Worm (Caenorhabditis elegans) whole organism, dauer: Measurements from ENCODE around the gene pdr-1.

ENCODE experiments used
- unc-62 ChIP-seq: sonication (generic microtip); optimal IDR thresholded peaks from 2 replicates; lab custom pipeline; 2017; ENCODE audit warnings: missing biosample characterization, missing genetic modification reagents, missing genetic modification characterization

Gene pdr-1

ce11 chrIII:13761022-13761421, 10.3 kb upstream of the pdr-1 start:
- no peak for TF ChIP-seq unc-62

ce11 chrIII:13762046-13762445, 9.3 kb upstream of the pdr-1 start, which contains the start of gene dbn-1:
TSS of gene dbn-1 (minus strand) at chrIII:13762069.
- no peak for TF ChIP-seq unc-62

- no peak for TF ChIP-seq unc-62
These were observed 7.8 kb upstream of the pdr-1 start for ce11 chrIII:13763260-13764112.

ce11 chrIII:13765782-13766181, 5.5 kb upstream of the pdr-1 start:
- TF ChIP-seq unc-62 = no peak

- TF ChIP-seq unc-62 = no peak
These were observed 4.5 kb upstream of the pdr-1 start for ce11 chrIII:13766704-13767323.

ce11 chrIII:13768074-13768662, 3.1 kb upstream of the pdr-1 start, which contains the start of gene rml-1:
TSS of gene rml-1 (minus strand) at chrIII:13768092.
- no peak for TF ChIP-seq unc-62

ce11 chrIII:13770017-13770416, 1.3 kb upstream of the pdr-1 start:
- TF ChIP-seq unc-62 = no peak

ce11 chrIII:13772876-13773275, 1.6 kb downstream of the pdr-1 start, which contains the start of gene mdt-29:
TSS of gene mdt-29 (plus strand) at chrIII:13773176.
- TF ChIP-seq unc-62 = no peak

- no peak for TF ChIP-seq unc-62
These were observed 7.5 kb downstream of the pdr-1 start for ce11 chrIII:13778816-13779215.

ce11 chrIII:13779360-13780093, 8.2 kb downstream of the pdr-1 start:
- TF ChIP-seq unc-62 = no peak

- TF ChIP-seq unc-62 = no peak
These were observed 8.9 kb downstream of the pdr-1 start, which contains the start of gene pot-3 for ce11 chrIII:13780199-13780706. TSS of gene pot-3 (plus strand) at chrIII:13780215.
